Worm (Caenorhabditis elegans): ENCODE data around the gene ZK632.2.

ce11 chrIII:9825073-9825828 lies 26.3 kb downstream of the ZK632.2 start, which contains the start of gene ZK632.9:
- TF ChIP-seq egl-43 (GFP tag; IDR thresholded peaks at IDR 0.05) = peak; percentile 54
- no peak for TF ChIP-seq R02D3.7 (tag; optimal IDR thresholded peaks at IDR 0.05)
- no peak for TF ChIP-seq lin-39 (tag; optimal IDR thresholded peaks at IDR 0.05)
- peak in 1 of 2 experiments; percentile 56 for TF ChIP-seq unc-62 (GFP tag; optimal IDR thresholded peaks at IDR 0.05 in 1 of 2)
- TF ChIP-seq unc-62 (tag; optimal IDR thresholded peaks at IDR 0.05) = no peak
- no peak for TF ChIP-seq nhr-111 (GFP tag; optimal IDR thresholded peaks at IDR 0.05)
- no peak for TF ChIP-seq aly-2 (tag; optimal IDR thresholded peaks at IDR 0.05)
- no peak for TF ChIP-seq mdl-1 (tag; optimal IDR thresholded peaks at IDR 0.05)
- no peak for TF ChIP-seq hlh-30 (tag; optimal IDR thresholded peaks at IDR 0.05; ENCODE audit: insufficient read depth)
- TF ChIP-seq mep-1 (tag; optimal IDR thresholded peaks at IDR 0.05) = no peak
- TF ChIP-seq snpc-4 (tag; optimal IDR thresholded peaks at IDR 0.05) = no peak
- TF ChIP-seq pha-4 (GFP tag; IDR thresholded peaks at IDR 0.05) = 0 out of 2 replicates have a peak, but pooled peaks have one; percentile 32
- TF ChIP-seq pha-4 (tag; optimal IDR thresholded peaks at IDR 0.05) = no peak

Measured in whole organism, L4 larva.